Worm (Caenorhabditis elegans) whole organism, early embryonic: ENCODE data around the gene C44B7.11.

ENCODE experiments used
- B0310.2 ChIP-seq: sonication (generic microtip); optimal IDR thresholded peaks from 2 replicates; lab custom pipeline; 2016; ENCODE audit warnings: mild to moderate bottlenecking, missing genetic modification characterization, missing compliant biosample characterization
- F13C5.2 ChIP-seq: sonication (generic microtip); optimal IDR thresholded peaks from 2 replicates; lab custom pipeline; 2017; ENCODE audit warnings: mild to moderate bottlenecking, missing genetic modification characterization, inconsistent platforms, missing compliant biosample characterization
- aly-1 ChIP-seq: sonication (generic microtip); optimal IDR thresholded peaks from 2 replicates; lab custom pipeline; 2016; ENCODE audit warnings: missing genetic modification characterization, missing compliant biosample characterization
- ama-1 ChIP-seq: fragments of 150-350 bp; optimal IDR thresholded peaks from 2 replicates; lab custom pipeline; 2014
- ceh-13 ChIP-seq: fragments of 200-800 bp; sonication (Bioruptor generic); optimal IDR thresholded peaks from 2 replicates; lab custom pipeline; 2018; ENCODE audit warnings: mild to moderate bottlenecking, missing genetic modification characterization, missing compliant biosample characterization
- ceh-36 ChIP-seq: sonication (generic microtip); optimal IDR thresholded peaks from 2 replicates; lab custom pipeline; 2016; ENCODE audit warnings: missing genetic modification characterization, inconsistent platforms, missing compliant biosample characterization
- ets-7 ChIP-seq: sonication (generic microtip); optimal IDR thresholded peaks from 2 replicates; lab custom pipeline; 2016; ENCODE audit warnings: missing genotype, missing genetic modification characterization, missing compliant biosample characterization
- flt-1 ChIP-seq: fragments of 200-800 bp; sonication (Bioruptor generic); IDR thresholded peaks from 2 replicates; pipeline ENCODE4 v1.3.6; 2022; ENCODE audit warnings: missing genetic modification characterization, missing compliant biosample characterization
- hmbx-1 ChIP-seq: sonication (generic microtip); optimal IDR thresholded peaks from 2 replicates; lab custom pipeline; 2016; ENCODE audit warnings: mild to moderate bottlenecking, missing genetic modification characterization, missing compliant biosample characterization
- hmg-4 ChIP-seq: fragments of 200-800 bp; sonication (Bioruptor generic); optimal IDR thresholded peaks from 2 replicates; lab custom pipeline; 2018; ENCODE audit warnings: mild to moderate bottlenecking, missing genetic modification characterization, missing compliant biosample characterization
- hnd-1 ChIP-seq: sonication (generic microtip); optimal IDR thresholded peaks from 2 replicates; lab custom pipeline; 2016; ENCODE audit warnings: missing genetic modification characterization, missing compliant biosample characterization
- pes-1 ChIP-seq: fragments of 200-800 bp; sonication (Bioruptor generic); IDR thresholded peaks from 2 replicates; pipeline ENCODE4 v1.3.6; 2022; ENCODE audit warnings: missing genetic modification reagents, missing genetic modification characterization, missing compliant biosample characterization
- scrt-1 ChIP-seq: fragments of 200-800 bp; sonication (Bioruptor generic); IDR thresholded peaks from 2 replicates; pipeline ENCODE4 v1.3.6; 2022; ENCODE audit warnings: missing genetic modification characterization, missing compliant biosample characterization
- sea-1 ChIP-seq: fragments of 200-800 bp; sonication (Bioruptor generic); conservative IDR thresholded peaks from 2 replicates; pipeline ENCODE4 v1.3.6; 2022; ENCODE audit warnings: missing genetic modification characterization, missing compliant biosample characterization
- tbx-11 ChIP-seq: fragments of 200-800 bp; sonication (Bioruptor generic); IDR thresholded peaks from 2 replicates; pipeline ENCODE4 v1.3.6; 2022; ENCODE audit warnings: missing genetic modification characterization, missing compliant biosample characterization
- tbx-37 ChIP-seq: fragments of 200-800 bp; sonication (Bioruptor generic); conservative IDR thresholded peaks from 2 replicates; pipeline ENCODE4 v1.3.6; 2022; ENCODE audit warnings: missing genetic modification reagents, missing genetic modification characterization, missing compliant biosample characterization
- tra-4 ChIP-seq: sonication (generic microtip); optimal IDR thresholded peaks from 2 replicates; lab custom pipeline; 2017; ENCODE audit warnings: missing genetic modification characterization, missing compliant biosample characterization

C44B7.11 gene

ce11 chrII:6888211-6888610, 9.1 kb downstream of the C44B7.11 start:
- TF ChIP-seq flt-1 (GFP tag; lab: Robert Waterston, UW) (no peak), aly-1 (no peak), hmg-4 (no peak), ama-1 (lab: Kevin White, UChicago) (no peak), pes-1 (GFP tag; lab: Robert Waterston, UW) (no peak), tra-4 (no peak)

ce11 chrII:6887319-6888005, 9.9 kb downstream of the C44B7.11 start, which contains the start of gene pmp-2:
Gene pmp-2 (minus strand): TSS chrII:6887805.
- TF ChIP-seq ets-7 (tag; lab: Kevin White, UChicago) (no peak), aly-1 (no peak), scrt-1 (GFP tag; lab: Robert Waterston, UW) (no peak), tbx-11 (no peak), hmbx-1 (tag; lab: Kevin White, UChicago) (no peak), B0310.2 (no peak), ama-1 (lab: Kevin White, UChicago) (no peak), ceh-36 (no peak), tra-4 (no peak), ceh-13 (GFP tag; lab: Kevin White, UChicago) (no peak), hnd-1 (tag; lab: Kevin White, UChicago) (no peak), sea-1 (GFP tag; lab: Robert Waterston, UW) (no peak), hmg-4 (no peak), flt-1 (GFP tag; lab: Robert Waterston, UW) (no peak), tbx-37 (GFP tag; lab: Robert Waterston, UW) (no peak)

ce11 chrII:6884568-6884967, 12.8 kb downstream of the C44B7.11 start:
- TF ChIP-seq sea-1 (GFP tag; lab: Robert Waterston, UW) (no peak), ceh-36 (no peak)

- TF ChIP-seq B0310.2 (no peak), hnd-1 (tag; lab: Kevin White, UChicago) (no peak), flt-1 (GFP tag; lab: Robert Waterston, UW) (no peak), ceh-13 (GFP tag; lab: Kevin White, UChicago) (no peak), tra-4 (no peak)
Observed at ce11 chrII:6883716-6884115, 13.6 kb downstream of the C44B7.11 start, which contains the start of gene pmp-1. Gene pmp-1 (minus strand): TSS chrII:6883754.

- TF ChIP-seq pes-1 (GFP tag; lab: Robert Waterston, UW) (no peak), hmg-4 (no peak), ceh-13 (GFP tag; lab: Kevin White, UChicago) (no peak), F13C5.2 (tag; lab: Kevin White, UChicago) (no peak), hnd-1 (tag; lab: Kevin White, UChicago) (no peak), ets-7 (tag; lab: Kevin White, UChicago) (no peak), ama-1 (lab: Kevin White, UChicago) (no peak), B0310.2 (no peak), ceh-36 (no peak), scrt-1 (GFP tag; lab: Robert Waterston, UW) (no peak), sea-1 (GFP tag; lab: Robert Waterston, UW) (no peak), hmbx-1 (tag; lab: Kevin White, UChicago) (no peak), flt-1 (GFP tag; lab: Robert Waterston, UW) (no peak), tbx-11 (no peak), aly-1 (no peak), tbx-37 (GFP tag; lab: Robert Waterston, UW) (no peak), tra-4 (no peak)
Observed at ce11 chrII:6882335-6882734, 15.0 kb downstream of the C44B7.11 start.

ce11 chrII:6880067-6880466, 17.3 kb downstream of the C44B7.11 start, which contains the start of gene C44B7.7:
Gene C44B7.7 (minus strand): TSS chrII:6880167.
- TF ChIP-seq hmg-4 (no peak), ceh-36 (no peak), tbx-37 (GFP tag; lab: Robert Waterston, UW) (no peak), scrt-1 (GFP tag; lab: Robert Waterston, UW) (no peak), aly-1 (no peak), B0310.2 (no peak), tra-4 (no peak), ama-1 (lab: Kevin White, UChicago) (no peak), tbx-11 (no peak), pes-1 (GFP tag; lab: Robert Waterston, UW) (no peak)

ce11 chrII:6877881-6878280, 19.5 kb downstream of the C44B7.11 start:
- TF ChIP-seq flt-1 (GFP tag; lab: Robert Waterston, UW) (no peak), sea-1 (GFP tag; lab: Robert Waterston, UW) (no peak), F13C5.2 (tag; lab: Kevin White, UChicago) (no peak), ceh-36 (no peak), scrt-1 (GFP tag; lab: Robert Waterston, UW) (no peak), tra-4 (no peak), hmg-4 (no peak), hnd-1 (tag; lab: Kevin White, UChicago) (no peak), tbx-37 (GFP tag; lab: Robert Waterston, UW) (no peak), pes-1 (GFP tag; lab: Robert Waterston, UW) (no peak), hmbx-1 (tag; lab: Kevin White, UChicago) (no peak), B0310.2 (no peak), tbx-11 (no peak), ets-7 (tag; lab: Kevin White, UChicago) (no peak)

- TF ChIP-seq F13C5.2 (tag; lab: Kevin White, UChicago), result no peak
- TF ChIP-seq sea-1 (GFP tag; lab: Robert Waterston, UW), result no peak
- no peak for TF ChIP-seq hmg-4
- no peak for TF ChIP-seq ceh-13 (GFP tag; lab: Kevin White, UChicago)
- TF ChIP-seq tbx-11, result no peak
- no peak for TF ChIP-seq aly-1
- TF ChIP-seq hmbx-1 (tag; lab: Kevin White, UChicago), result no peak
- no peak for TF ChIP-seq flt-1 (GFP tag; lab: Robert Waterston, UW)
- no peak for TF ChIP-seq B0310.2
- TF ChIP-seq tra-4, result no peak
- TF ChIP-seq hnd-1 (tag; lab: Kevin White, UChicago), result no peak
- TF ChIP-seq ets-7 (tag; lab: Kevin White, UChicago), result no peak
- no peak for TF ChIP-seq scrt-1 (GFP tag; lab: Robert Waterston, UW)
- TF ChIP-seq ama-1 (lab: Kevin White, UChicago), result no peak
- no peak for TF ChIP-seq ceh-36
- TF ChIP-seq pes-1 (GFP tag; lab: Robert Waterston, UW), result no peak
- no peak for TF ChIP-seq tbx-37 (GFP tag; lab: Robert Waterston, UW)
Observed at ce11 chrII:6876957-6877356, 20.4 kb downstream of the C44B7.11 start, which contains the start of gene slc-36.5. Gene slc-36.5 (minus strand): TSS chrII:6877057.
